Fruit fly (Drosophila melanogaster): Measurements from ENCODE around the gene CG44098.

The CG44098 gene

DNA sequence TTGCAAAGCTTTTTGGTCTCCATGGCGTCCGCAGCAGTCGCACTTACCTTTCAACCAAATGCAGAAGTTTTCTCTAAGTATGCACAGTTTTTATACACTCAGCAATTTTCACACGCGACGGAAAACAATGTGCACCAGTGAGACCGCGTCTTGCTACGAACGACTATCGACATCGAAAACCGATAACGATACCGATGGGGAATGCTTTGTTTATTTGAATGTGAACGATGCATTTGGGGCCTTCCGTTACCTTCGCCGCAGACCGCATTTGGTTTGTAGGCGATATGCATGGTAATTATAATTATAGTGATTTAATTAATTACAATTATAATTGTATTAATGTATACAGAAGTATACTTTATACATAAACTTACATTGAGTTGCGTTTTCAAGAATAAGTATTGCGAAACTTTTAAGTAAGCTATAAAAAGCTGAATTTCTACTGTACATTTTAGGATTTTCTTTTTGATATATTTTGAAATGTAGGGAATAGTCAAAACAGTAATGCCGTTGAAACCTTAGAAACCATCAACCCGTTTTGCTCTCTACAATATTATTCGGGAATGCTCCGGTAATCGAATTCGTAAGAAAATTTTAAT lies 39.0 kb upstream of the CG44098 start, which contains the start of the genes Hus1-like and ctrip (continued):
- TF ChIP-seq pfk (GFP tag; optimal IDR thresholded peaks at IDR 0.05) = peak; percentile 37
- TF ChIP-seq fu2 (GFP tag; optimal IDR thresholded peaks at IDR 0.05) = no peak
- TF ChIP-seq CG1603 (tag; optimal IDR thresholded peaks at IDR 0.05) = peak; percentile 72
- peak; percentile 81 for TF ChIP-seq CG1024 (GFP tag; IDR thresholded peaks at IDR 0.05)
- peak; percentile 31; the same call in 1 of the 2 replicates for TF ChIP-seq hbn (GFP tag; IDR thresholded peaks at IDR 0.05; ENCODE audit: partially characterized antibody)
- no peak for TF ChIP-seq CoRest (tag; optimal IDR thresholded peaks at IDR 0.05)
- peak; percentile 35 for TF ChIP-seq nom (GFP tag; optimal IDR thresholded peaks at IDR 0.05)
- no peak for TF ChIP-seq CG11560 (tag; IDR thresholded peaks at IDR 0.05)
- TF ChIP-seq insv (GFP tag; optimal IDR thresholded peaks at IDR 0.05) = no peak
- TF ChIP-seq CG15514 (GFP tag; optimal IDR thresholded peaks at IDR 0.05) = peak; percentile 50
- TF ChIP-seq ssp (GFP tag; IDR thresholded peaks at IDR 0.05) = peak; percentile 95
- peak; percentile 64 for TF ChIP-seq Jarid2 (GFP tag; optimal IDR thresholded peaks at IDR 0.05)
- peak; percentile 12 for TF ChIP-seq Myb (GFP tag; optimal IDR thresholded peaks at IDR 0.05)
- TF ChIP-seq E2f2 (GFP tag; IDR thresholded peaks at IDR 0.05) = peak; percentile 43
- TF ChIP-seq Dref (GFP tag; IDR thresholded peaks at IDR 0.05) = peak; percentile 89
- TF ChIP-seq Ets97D (GFP tag; optimal IDR thresholded peaks at IDR 0.05) = peak; percentile 63
- peak; percentile 37 for TF ChIP-seq Abd-B (GFP tag; optimal IDR thresholded peaks at IDR 0.05)
- TF ChIP-seq CG7839 (tag; optimal IDR thresholded peaks at IDR 0.05) = peak; percentile 3
- 0 out of 3 replicates have a peak, but pooled peaks have one; percentile 21 for TF ChIP-seq Aef1 (GFP tag; IDR thresholded peaks at IDR 0.05)
- peak; percentile 58 for TF ChIP-seq unc-4 (GFP tag; IDR thresholded peaks at IDR 0.05; ENCODE audit: partially characterized antibody)
- peak; percentile 6 for TF ChIP-seq CG10267 (tag; optimal IDR thresholded peaks at IDR 0.05)
- no peak for TF ChIP-seq CG5245 (GFP tag; optimal IDR thresholded peaks at IDR 0.05)
- no peak for TF ChIP-seq GATAe (GFP tag; conservative IDR thresholded peaks at IDR 0.05)
- peak; percentile 51 for TF ChIP-seq nerfin-2 (GFP tag; IDR thresholded peaks at IDR 0.05; ENCODE audit: partially characterized antibody)
- TF ChIP-seq chm (GFP tag; IDR thresholded peaks at IDR 0.05) = peak; percentile 66
- no peak for TF ChIP-seq ttk (GFP tag; IDR thresholded peaks at IDR 0.05)
- no peak for TF ChIP-seq Hsf (GFP tag; optimal IDR thresholded peaks at IDR 0.05)
- TF ChIP-seq CG11093 (GFP tag; IDR thresholded peaks at IDR 0.05) = no peak
- no peak for TF ChIP-seq CG4282 (GFP tag; optimal IDR thresholded peaks at IDR 0.05)
- peak; percentile 49 for TF ChIP-seq dm (GFP tag; optimal IDR thresholded peaks at IDR 0.05)
- peak; percentile 36 for TF ChIP-seq CG34376 (GFP tag; optimal IDR thresholded peaks at IDR 0.05)
- peak; percentile 60 for TF ChIP-seq Scr (GFP tag; IDR thresholded peaks at IDR 0.05; ENCODE audit: partially characterized antibody)
- no peak for TF ChIP-seq MTF-1 (GFP tag; optimal IDR thresholded peaks at IDR 0.05; ENCODE audit: borderline replicate concordance)
- peak; percentile 40 for TF ChIP-seq CG4617 (GFP tag; optimal IDR thresholded peaks at IDR 0.05; ENCODE audit: borderline replicate concordance)
- TF ChIP-seq CrebB (tag; optimal IDR thresholded peaks at IDR 0.05) = peak; percentile 4
- 0 out of 2 replicates have a peak, but pooled peaks have one; percentile 36 for TF ChIP-seq slbo (GFP tag; IDR thresholded peaks at IDR 0.05)
- TF ChIP-seq D19A (tag; optimal IDR thresholded peaks at IDR 0.05) = peak; percentile 0
- peak; percentile 55; the same call in 1 of the 2 replicates for TF ChIP-seq bbx (GFP tag; IDR thresholded peaks at IDR 0.05; ENCODE audit: partially characterized antibody)
- TF ChIP-seq CG18619 (GFP tag; optimal IDR thresholded peaks at IDR 0.05) = no peak
- peak; percentile 36 for TF ChIP-seq CG18599 (GFP tag; optimal IDR thresholded peaks at IDR 0.05)
- TF ChIP-seq Med (GFP tag) = peak; percentile 86
- no peak for TF ChIP-seq CG2129 (GFP tag; IDR thresholded peaks at IDR 0.05; ENCODE audit: partially characterized antibody)
- no peak for TF ChIP-seq Optix (GFP tag; IDR thresholded peaks at IDR 0.05)
- TF ChIP-seq sens-2 (GFP tag; IDR thresholded peaks at IDR 0.05) = no peak
- 0 out of 3 replicates have a peak, but pooled peaks have one; percentile 29 for TF ChIP-seq ci (GFP tag; IDR thresholded peaks at IDR 0.05)
- TF ChIP-seq Dfd (GFP tag; optimal IDR thresholded peaks at IDR 0.05) = peak in 1 of 2 experiments; percentile 14
- TF ChIP-seq pan (optimal IDR thresholded peaks at IDR 0.05) = no peak
- TF ChIP-seq pan (GFP tag; optimal IDR thresholded peaks at IDR 0.05 in 1 of 2, IDR thresholded peaks at IDR 0.05 in 1 of 2) = peak in 1 of 2 experiments; percentile 33
- TF ChIP-seq dimm (GFP tag; IDR thresholded peaks at IDR 0.05) = no peak
